Worm (Caenorhabditis elegans): Measurements from ENCODE around the gene F37B12.1.

F37B12.1 gene

DNA sequence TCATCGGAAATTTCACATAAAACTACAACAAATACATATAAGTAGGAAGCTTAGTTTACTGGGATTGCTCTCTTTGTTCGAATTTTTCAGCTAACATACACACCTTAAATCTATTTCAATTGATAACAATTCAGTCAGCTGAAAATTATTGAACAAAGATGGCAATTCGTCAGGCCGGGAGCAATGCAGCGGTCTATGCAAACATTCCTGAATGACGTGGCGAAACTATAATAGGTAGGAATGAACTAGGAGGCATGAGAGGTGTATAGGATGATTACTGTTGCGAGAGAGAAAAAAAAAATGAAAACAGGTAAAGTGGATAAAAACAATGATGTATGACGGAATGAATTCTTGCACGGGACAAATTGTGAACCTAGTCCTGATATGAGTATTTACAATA, 13.0 kb upstream of the F37B12.1 start:
- TF ChIP-seq ztf-29 (GFP tag; IDR thresholded peaks at IDR 0.05) (no peak), klf-2 (GFP tag; conservative IDR thresholded peaks at IDR 0.05) (no peak), cog-1 (tag; optimal IDR thresholded peaks at IDR 0.05) (no peak), med-1 (GFP tag; optimal IDR thresholded peaks at IDR 0.05; ENCODE audit: insufficient read depth) (no peak), ref-1 (GFP tag; conservative IDR thresholded peaks at IDR 0.05) (no peak), flt-1 (GFP tag; IDR thresholded peaks at IDR 0.05) (no peak), ztf-23 (GFP tag; IDR thresholded peaks at IDR 0.05) (no peak), T22C8.4 (GFP tag; IDR thresholded peaks at IDR 0.05) (no peak), tab-1 (GFP tag; IDR thresholded peaks at IDR 0.05) (no peak)

DNA sequence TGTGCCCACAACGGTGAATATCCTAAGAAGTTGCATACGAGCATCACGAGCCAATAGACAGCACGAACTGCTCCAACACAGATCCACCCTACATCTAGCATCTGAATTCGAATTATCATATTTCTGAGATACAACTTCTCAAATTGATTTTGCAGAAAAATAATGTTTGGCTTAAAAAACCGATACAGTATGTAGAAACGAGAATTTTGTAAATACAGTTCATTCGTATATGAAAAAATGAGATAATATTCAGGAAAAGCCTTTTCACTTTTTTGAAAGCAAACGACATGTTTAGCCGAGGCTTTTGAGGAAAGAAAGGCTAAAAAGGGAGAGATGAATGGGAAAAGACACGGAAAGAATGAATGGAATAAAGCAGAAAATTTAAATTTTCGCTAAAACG, 12.2 kb upstream of the F37B12.1 start, which contains the start of gene F37B12.3:
TSS of gene F37B12.3 (minus strand) at position 101 of the 400 bp plus-strand sequence.
- no peak for TF ChIP-seq ztf-29 (GFP tag; IDR thresholded peaks at IDR 0.05)

DNA sequence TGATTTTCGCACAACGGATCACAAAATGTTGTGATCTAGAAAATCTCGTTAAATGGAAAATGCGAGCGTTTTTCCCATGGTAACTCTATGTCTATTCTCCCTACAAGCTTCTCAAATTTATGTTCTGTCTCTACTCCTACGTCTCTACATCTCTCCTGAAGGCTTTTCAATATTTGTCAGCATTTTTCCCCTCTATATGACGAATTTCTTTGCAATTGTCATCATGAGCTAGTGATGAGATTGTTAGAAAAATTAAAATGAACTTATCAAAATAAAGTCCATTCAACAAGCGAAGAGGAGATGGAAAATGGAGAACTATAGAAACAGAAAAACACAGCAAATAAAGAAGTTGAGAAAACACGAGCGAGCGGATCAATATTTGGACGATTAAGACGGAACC, 9.7 kb upstream of the F37B12.1 start:
- TF ChIP-seq klf-2 (GFP tag; conservative IDR thresholded peaks at IDR 0.05): no peak
- TF ChIP-seq T22C8.4 (GFP tag; IDR thresholded peaks at IDR 0.05): no peak
- no peak for TF ChIP-seq cog-1 (tag; optimal IDR thresholded peaks at IDR 0.05)
- no peak for TF ChIP-seq tab-1 (GFP tag; IDR thresholded peaks at IDR 0.05)
- TF ChIP-seq ztf-23 (GFP tag; IDR thresholded peaks at IDR 0.05): no peak
- no peak for TF ChIP-seq med-1 (GFP tag; optimal IDR thresholded peaks at IDR 0.05; ENCODE audit: insufficient read depth)
- no peak for TF ChIP-seq ref-1 (GFP tag; conservative IDR thresholded peaks at IDR 0.05)
- TF ChIP-seq ztf-29 (GFP tag; IDR thresholded peaks at IDR 0.05): no peak

- no peak for TF ChIP-seq flt-1 (GFP tag; IDR thresholded peaks at IDR 0.05)
- TF ChIP-seq ztf-23 (GFP tag; IDR thresholded peaks at IDR 0.05): no peak
- TF ChIP-seq cog-1 (tag; optimal IDR thresholded peaks at IDR 0.05): no peak
- TF ChIP-seq T22C8.4 (GFP tag; IDR thresholded peaks at IDR 0.05): no peak
- no peak for TF ChIP-seq klf-2 (GFP tag; conservative IDR thresholded peaks at IDR 0.05)
- TF ChIP-seq ref-1 (GFP tag; conservative IDR thresholded peaks at IDR 0.05): no peak
- no peak for TF ChIP-seq med-1 (GFP tag; optimal IDR thresholded peaks at IDR 0.05; ENCODE audit: insufficient read depth)
- TF ChIP-seq ztf-29 (GFP tag; IDR thresholded peaks at IDR 0.05): no peak
- TF ChIP-seq tab-1 (GFP tag; IDR thresholded peaks at IDR 0.05): no peak
Observed at ce11 chrII:9038201-9038600, 9.1 kb upstream of the F37B12.1 start, which contains the start of gene gcs-1. gcs-1 (minus strand) TSS chrII:9038301.

DNA sequence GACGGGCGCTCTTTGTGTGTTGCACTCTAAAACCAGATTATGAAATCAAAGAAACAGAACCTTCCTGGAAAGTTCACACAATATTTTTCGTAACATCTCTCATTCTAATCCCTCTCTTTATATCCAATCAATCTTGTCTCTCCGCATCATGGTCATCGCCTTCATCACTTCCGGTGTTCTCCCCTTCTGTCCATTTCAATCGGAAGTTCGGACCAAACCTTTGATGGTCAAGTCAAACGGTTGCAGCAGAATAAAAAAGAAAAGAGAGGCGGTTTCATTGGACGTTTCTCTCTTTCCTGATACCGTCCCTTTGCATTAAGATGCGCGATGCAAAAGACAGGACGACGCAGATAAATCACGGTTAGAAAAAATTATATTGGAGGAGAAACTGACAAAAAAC, 4.0 kb upstream of the F37B12.1 start:
- TF ChIP-seq ref-1 (GFP tag; conservative IDR thresholded peaks at IDR 0.05) (no peak), ztf-23 (GFP tag; IDR thresholded peaks at IDR 0.05) (no peak), klf-2 (GFP tag; conservative IDR thresholded peaks at IDR 0.05) (no peak), T22C8.4 (GFP tag; IDR thresholded peaks at IDR 0.05) (no peak), med-1 (GFP tag; optimal IDR thresholded peaks at IDR 0.05; ENCODE audit: insufficient read depth) (no peak), cog-1 (tag; optimal IDR thresholded peaks at IDR 0.05) (no peak), ztf-29 (GFP tag; IDR thresholded peaks at IDR 0.05) (no peak), tab-1 (GFP tag; IDR thresholded peaks at IDR 0.05) (no peak)

DNA sequence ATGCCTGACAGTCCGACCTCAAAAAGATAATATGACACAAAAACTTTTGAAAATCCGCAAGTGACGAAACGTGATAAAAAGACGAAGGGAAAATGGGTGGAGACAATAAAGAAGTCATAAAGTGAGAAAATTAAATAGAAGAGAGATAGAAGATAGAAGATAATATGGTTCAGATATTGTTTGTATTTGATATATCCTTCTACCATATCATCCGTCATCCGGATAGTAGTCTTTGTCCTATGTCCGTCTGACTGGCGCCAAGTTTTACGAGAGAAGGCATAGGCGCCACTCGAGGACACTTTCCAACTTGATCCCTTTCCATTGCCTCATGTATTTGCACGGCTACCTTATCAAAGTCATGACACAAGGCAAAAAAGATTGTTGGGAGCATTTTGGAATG, 2.8 kb upstream of the F37B12.1 start:
- TF ChIP-seq flt-1 (GFP tag; IDR thresholded peaks at IDR 0.05): no peak
- no peak for TF ChIP-seq klf-2 (GFP tag; conservative IDR thresholded peaks at IDR 0.05)
- no peak for TF ChIP-seq tab-1 (GFP tag; IDR thresholded peaks at IDR 0.05)
- no peak for TF ChIP-seq med-1 (GFP tag; optimal IDR thresholded peaks at IDR 0.05; ENCODE audit: insufficient read depth)
- no peak for TF ChIP-seq ztf-23 (GFP tag; IDR thresholded peaks at IDR 0.05)
- TF ChIP-seq ref-1 (GFP tag; conservative IDR thresholded peaks at IDR 0.05): no peak
- TF ChIP-seq cog-1 (tag; optimal IDR thresholded peaks at IDR 0.05): no peak
- no peak for TF ChIP-seq ztf-29 (GFP tag; IDR thresholded peaks at IDR 0.05)
- no peak for TF ChIP-seq T22C8.4 (GFP tag; IDR thresholded peaks at IDR 0.05)

DNA sequence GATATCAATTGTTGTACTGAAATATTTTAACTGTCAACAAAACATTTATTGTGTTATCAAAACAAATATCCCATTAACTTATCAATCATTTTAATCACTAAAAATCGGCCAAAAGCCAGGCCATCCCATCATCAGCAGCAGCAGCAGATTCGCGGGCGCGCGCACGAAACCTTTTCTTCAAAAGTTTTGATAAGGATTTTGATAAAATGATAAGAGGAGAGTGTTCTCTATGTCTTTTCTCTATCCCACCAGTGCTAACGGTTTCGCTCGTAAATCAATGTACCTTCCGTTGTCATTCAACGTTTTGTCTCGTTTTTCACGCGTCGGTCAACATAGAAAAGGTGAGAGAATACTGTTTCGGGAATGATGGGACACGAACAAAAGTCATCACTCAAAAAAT, 972 bp downstream of the F37B12.1 start:
- TF ChIP-seq ztf-23 (GFP tag; IDR thresholded peaks at IDR 0.05): no peak
- TF ChIP-seq cog-1 (tag; optimal IDR thresholded peaks at IDR 0.05): no peak
- no peak for TF ChIP-seq klf-2 (GFP tag; conservative IDR thresholded peaks at IDR 0.05)
- no peak for TF ChIP-seq ref-1 (GFP tag; conservative IDR thresholded peaks at IDR 0.05)
- no peak for TF ChIP-seq med-1 (GFP tag; optimal IDR thresholded peaks at IDR 0.05; ENCODE audit: insufficient read depth)
- no peak for TF ChIP-seq T22C8.4 (GFP tag; IDR thresholded peaks at IDR 0.05)
- no peak for TF ChIP-seq ztf-29 (GFP tag; IDR thresholded peaks at IDR 0.05)
- no peak for TF ChIP-seq flt-1 (GFP tag; IDR thresholded peaks at IDR 0.05)
- no peak for TF ChIP-seq tab-1 (GFP tag; IDR thresholded peaks at IDR 0.05)

DNA sequence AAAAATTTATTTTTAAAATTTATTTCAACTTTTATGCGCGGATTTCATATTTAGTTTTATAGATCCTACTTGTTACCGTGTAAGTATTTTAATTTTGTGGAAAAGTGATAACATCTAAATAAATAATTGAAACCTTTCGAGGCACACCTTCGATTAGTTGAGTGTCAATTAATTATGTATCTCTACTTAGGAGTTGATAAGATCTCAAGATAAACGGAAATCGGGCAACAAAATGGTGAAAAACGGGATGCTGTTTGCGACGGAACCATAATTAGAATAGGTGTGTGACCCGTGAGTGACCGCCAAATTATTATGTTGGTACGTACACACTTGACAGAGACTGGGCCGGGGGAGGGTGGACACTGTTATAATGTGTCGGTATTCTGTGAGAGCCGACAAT, 2.7 kb downstream of the F37B12.1 start:
- no peak for TF ChIP-seq tab-1 (GFP tag; IDR thresholded peaks at IDR 0.05)
- no peak for TF ChIP-seq cog-1 (tag; optimal IDR thresholded peaks at IDR 0.05)
- TF ChIP-seq klf-2 (GFP tag; conservative IDR thresholded peaks at IDR 0.05): no peak
- no peak for TF ChIP-seq T22C8.4 (GFP tag; IDR thresholded peaks at IDR 0.05)
- TF ChIP-seq med-1 (GFP tag; optimal IDR thresholded peaks at IDR 0.05; ENCODE audit: insufficient read depth): no peak
- no peak for TF ChIP-seq flt-1 (GFP tag; IDR thresholded peaks at IDR 0.05)
- TF ChIP-seq ref-1 (GFP tag; conservative IDR thresholded peaks at IDR 0.05): no peak
- TF ChIP-seq ztf-23 (GFP tag; IDR thresholded peaks at IDR 0.05): no peak

- TF ChIP-seq med-1 (GFP tag; optimal IDR thresholded peaks at IDR 0.05; ENCODE audit: insufficient read depth) (no peak), flt-1 (GFP tag; IDR thresholded peaks at IDR 0.05) (no peak), ztf-23 (GFP tag; IDR thresholded peaks at IDR 0.05) (no peak), klf-2 (GFP tag; conservative IDR thresholded peaks at IDR 0.05) (no peak), ref-1 (GFP tag; conservative IDR thresholded peaks at IDR 0.05) (no peak), T22C8.4 (GFP tag; IDR thresholded peaks at IDR 0.05) (no peak), tab-1 (GFP tag; IDR thresholded peaks at IDR 0.05) (no peak), cog-1 (tag; optimal IDR thresholded peaks at IDR 0.05) (no peak), ztf-29 (GFP tag; IDR thresholded peaks at IDR 0.05) (no peak)
Observed at ce11 chrII:9024312-9024711, 4.8 kb downstream of the F37B12.1 start.

- TF ChIP-seq ref-1 (GFP tag; conservative IDR thresholded peaks at IDR 0.05) (no peak), tab-1 (GFP tag; IDR thresholded peaks at IDR 0.05) (no peak), T22C8.4 (GFP tag; IDR thresholded peaks at IDR 0.05) (no peak), ztf-23 (GFP tag; IDR thresholded peaks at IDR 0.05) (no peak), med-1 (GFP tag; optimal IDR thresholded peaks at IDR 0.05; ENCODE audit: insufficient read depth) (no peak), ztf-29 (GFP tag; IDR thresholded peaks at IDR 0.05) (no peak), klf-2 (GFP tag; conservative IDR thresholded peaks at IDR 0.05) (no peak), flt-1 (GFP tag; IDR thresholded peaks at IDR 0.05) (no peak), cog-1 (tag; optimal IDR thresholded peaks at IDR 0.05) (no peak)
Observed at ce11 chrII:9021625-9022024, 7.4 kb downstream of the F37B12.1 start.

Measured in whole organism, midembryonic.